Fruit fly (Drosophila melanogaster) whole organism, embryonic: Measurements from ENCODE around the gene CG14227.

Experiments used
- CG10274 ChIP-seq: fragments of 200-800 bp; sonication (Bioruptor generic); optimal IDR thresholded peaks from 3 replicates; lab custom pipeline; 2017; ENCODE audit warnings: missing biosample characterization, mild to moderate bottlenecking, missing genetic modification characterization
- CG10321 ChIP-seq: fragments of 200-800 bp; sonication (Bioruptor generic); IDR thresholded peaks from 2 replicates; pipeline ENCODE4 v1.3.6; 2022; ENCODE audit warnings: missing biosample characterization, missing genetic modification characterization
- CG12071 ChIP-seq: fragments of 200-800 bp; sonication (Bioruptor generic); optimal IDR thresholded peaks from 3 replicates; lab custom pipeline; 2018; ENCODE audit warnings: missing biosample characterization, mild to moderate bottlenecking, missing genetic modification characterization
- CG12219 ChIP-seq: fragments of 200-800 bp; sonication (Bioruptor generic); optimal IDR thresholded peaks from 3 replicates; lab custom pipeline; 2018; ENCODE audit warnings: missing biosample characterization, mild to moderate bottlenecking, missing genetic modification characterization
- CG15269 ChIP-seq: fragments of 200-800 bp; sonication (Bioruptor generic); optimal IDR thresholded peaks from 2 replicates; lab custom pipeline; 2018; ENCODE audit warnings: missing biosample characterization, mild to moderate bottlenecking, missing genetic modification characterization, moderate library complexity
- CG1603 ChIP-seq: fragments of 200-800 bp; sonication (Bioruptor generic); optimal IDR thresholded peaks from 2 replicates; lab custom pipeline; 2019; ENCODE audit warnings: missing biosample characterization, mild to moderate bottlenecking, missing genetic modification characterization, moderate library complexity
- CG16779 ChIP-seq: fragments of 200-800 bp; sonication (Bioruptor generic); IDR thresholded peaks from 2 replicates; pipeline ENCODE4 v1.3.6; 2022; ENCODE audit warnings: missing biosample characterization, missing genetic modification characterization
- CG17612 ChIP-seq: fragments of 200-800 bp; sonication (Bioruptor generic); IDR thresholded peaks from 2 replicates; pipeline ENCODE4 v1.3.6; 2022; ENCODE audit warnings: missing biosample characterization, missing genetic modification characterization
- CG17829 ChIP-seq: fragments of 200-800 bp; optimal IDR thresholded peaks from 2 replicates; lab custom pipeline; 2019; ENCODE audit warnings: missing biosample characterization, mild to moderate bottlenecking, missing genetic modification characterization, moderate library complexity
- CG2678 ChIP-seq: fragments of 200-800 bp; sonication (Bioruptor generic); optimal IDR thresholded peaks from 3 replicates; lab custom pipeline; 2019; ENCODE audit warnings: missing biosample characterization, mild to moderate bottlenecking, missing genetic modification characterization, moderate library complexity
- CG30020 ChIP-seq: fragments of 200-800 bp; optimal IDR thresholded peaks from 2 replicates; lab custom pipeline; 2019; ENCODE audit warnings: missing biosample characterization, mild to moderate bottlenecking, missing genetic modification characterization, moderate library complexity
- CG3407 ChIP-seq: fragments of 200-800 bp; sonication (Bioruptor generic); optimal IDR thresholded peaks from 2 replicates; lab custom pipeline; 2018; ENCODE audit warnings: missing biosample characterization, mild to moderate bottlenecking, missing genetic modification characterization
- CG42726 ChIP-seq: fragments of 200-800 bp; sonication (Bioruptor generic); IDR thresholded peaks from 2 replicates; pipeline ENCODE4 v1.3.6; 2022; ENCODE audit warnings: missing biosample characterization, missing genetic modification characterization; ENCODE audit not compliant: partially characterized antibody
- CG43689 ChIP-seq: fragments of 200-800 bp; sonication (Bioruptor generic); IDR thresholded peaks from 2 replicates; pipeline ENCODE4 v1.3.6; 2022; ENCODE audit warnings: missing biosample characterization, missing genetic modification characterization
- CG4404 ChIP-seq: fragments of 200-800 bp; sonication (Bioruptor generic); IDR thresholded peaks from 2 replicates; pipeline ENCODE4 v1.3.6; 2022; ENCODE audit warnings: missing biosample characterization, missing genetic modification characterization
- CG5245 ChIP-seq: fragments of 200-800 bp; sonication (Bioruptor generic); optimal IDR thresholded peaks from 3 replicates; lab custom pipeline; 2016; ENCODE audit warnings: missing biosample characterization, missing genetic modification characterization
- CG7357 ChIP-seq: fragments of 200-800 bp; sonication (Bioruptor generic); IDR thresholded peaks from 3 replicates; pipeline ENCODE4 v1.3.6; 2022; ENCODE audit warnings: missing biosample characterization, missing genetic modification characterization
- CG8290 ChIP-seq, 3 experiments: fragments of 200-800 bp; sonication (Bioruptor generic); optimal IDR thresholded peaks; 2 replicates each; lab custom pipeline; 2016 to 2019; ENCODE audit warnings: missing biosample characterization in 3 of 3, missing genetic modification characterization in 3 of 3, mild to moderate bottlenecking in 2 of 3, moderate library complexity in 1 of 3
- Chrac-16 ChIP-seq: fragments of 200-800 bp; sonication (Bioruptor generic); optimal IDR thresholded peaks from 3 replicates; lab custom pipeline; 2016; ENCODE audit warnings: missing biosample characterization, missing genetic modification characterization
- CrebB ChIP-seq: fragments of 200-800 bp; sonication (Bioruptor generic); optimal IDR thresholded peaks from 3 replicates; lab custom pipeline; 2018; ENCODE audit warnings: missing biosample characterization, mild to moderate bottlenecking, missing genetic modification characterization
- D ChIP-seq, 2 experiments: fragments of 200-800 bp in 1 of 2; fragments of >200 bp in 1 of 2; sonication (Bioruptor generic) in 1 of 2; optimal IDR thresholded peaks; 2 replicates in 1 of 2; 3 replicates in 1 of 2; lab custom pipeline; 2017; ENCODE audit warnings: mild to moderate bottlenecking in 1 of 2, missing biosample characterization in 1 of 2, missing genetic modification characterization in 1 of 2, missing genetic modification reagents in 1 of 2
- ERR ChIP-seq: fragments of 200-800 bp; sonication (Bioruptor generic); optimal IDR thresholded peaks from 2 replicates; lab custom pipeline; 2016; ENCODE audit warnings: missing biosample characterization, missing genetic modification characterization
- Ets65A ChIP-seq: fragments of 200-800 bp; sonication (Bioruptor generic); peaks from one replicate; lab custom pipeline; 2016; ENCODE audit warnings: missing biosample characterization, missing genetic modification characterization
- Fer3 ChIP-seq: fragments of 200-800 bp; sonication (Bioruptor generic); optimal IDR thresholded peaks from 2 replicates; lab custom pipeline; 2018; ENCODE audit warnings: missing biosample characterization, mild to moderate bottlenecking, missing genetic modification characterization, moderate library complexity
- HLH4C ChIP-seq: fragments of 200-800 bp; sonication (Bioruptor generic); IDR thresholded peaks from 3 replicates; pipeline ENCODE4 v1.3.6; 2022; ENCODE audit warnings: missing biosample characterization, missing genetic modification characterization; ENCODE audit not compliant: partially characterized antibody
- Hmx ChIP-seq: fragments of 200-800 bp; sonication (Bioruptor generic); optimal IDR thresholded peaks from 2 replicates; lab custom pipeline; 2016; ENCODE audit warnings: missing biosample characterization, missing genetic modification characterization
- Hr51 ChIP-seq, 2 experiments: fragments of 200-800 bp; sonication (Bioruptor generic); optimal IDR thresholded peaks; 2 replicates in 1 of 2; 3 replicates in 1 of 2; lab custom pipeline; 2016 to 2018; ENCODE audit warnings: missing biosample characterization in 2 of 2, missing genetic modification characterization in 2 of 2, mild to moderate bottlenecking in 1 of 2, moderate library complexity in 1 of 2
- Med ChIP-seq: fragments of 200-800 bp; sonication (Bioruptor generic); peaks from one replicate; lab custom pipeline; 2016; ENCODE audit warnings: missing biosample characterization, missing genetic modification characterization, mild to moderate bottlenecking, inconsistent platforms, moderate library complexity
- Mrtf ChIP-seq: fragments of 200-800 bp; sonication (Bioruptor generic); IDR thresholded peaks from 3 replicates; pipeline ENCODE4 v1.3.6; 2022; ENCODE audit warnings: missing biosample characterization, missing genetic modification characterization
- Sox102F ChIP-seq: fragments of 200-800 bp; sonication (Bioruptor generic); optimal IDR thresholded peaks from 2 replicates; lab custom pipeline; 2018; ENCODE audit warnings: missing biosample characterization, mild to moderate bottlenecking, missing genetic modification characterization, moderate library complexity
- br ChIP-seq: fragments of >200 bp; optimal IDR thresholded peaks from 2 replicates; lab custom pipeline; 2017
- cato ChIP-seq: fragments of 200-800 bp; sonication (Bioruptor generic); optimal IDR thresholded peaks from 2 replicates; lab custom pipeline; 2016; ENCODE audit warnings: missing biosample characterization, missing genetic modification characterization, borderline replicate concordance
- disco-r ChIP-seq: fragments of 200-800 bp; sonication (Bioruptor generic); optimal IDR thresholded peaks from 2 replicates; lab custom pipeline; 2016; ENCODE audit warnings: missing biosample characterization, missing genetic modification characterization
- dmrt11E ChIP-seq: fragments of 200-800 bp; sonication (Bioruptor generic); optimal IDR thresholded peaks from 3 replicates; lab custom pipeline; 2018; ENCODE audit warnings: missing biosample characterization, mild to moderate bottlenecking, missing genetic modification characterization, moderate library complexity
- esg ChIP-seq: fragments of 200-800 bp; sonication (Bioruptor generic); conservative IDR thresholded peaks from 2 replicates; pipeline ENCODE4 v1.3.6; 2022; ENCODE audit warnings: missing biosample characterization, missing genetic modification characterization
- gro ChIP-seq: fragments of 200-800 bp; sonication (Bioruptor generic); optimal IDR thresholded peaks from 2 replicates; lab custom pipeline; 2016; ENCODE audit warnings: missing biosample characterization, missing genetic modification characterization
- gsb-n ChIP-seq: fragments of 200-800 bp; sonication (Bioruptor generic); optimal IDR thresholded peaks from 3 replicates; lab custom pipeline; 2018; ENCODE audit warnings: missing biosample characterization, mild to moderate bottlenecking, missing genetic modification characterization
- org-1 ChIP-seq: fragments of 200-800 bp; sonication (Bioruptor generic); optimal IDR thresholded peaks from 2 replicates; lab custom pipeline; 2017; ENCODE audit warnings: missing biosample characterization, missing genetic modification characterization
- pzg ChIP-seq: fragments of 200-800 bp; sonication (Bioruptor generic); optimal IDR thresholded peaks from 3 replicates; lab custom pipeline; 2018; ENCODE audit warnings: missing biosample characterization, mild to moderate bottlenecking, missing genetic modification characterization, moderate library complexity
- seq ChIP-seq: fragments of 200-800 bp; sonication (Bioruptor generic); IDR thresholded peaks from 2 replicates; pipeline ENCODE4 v1.3.6; 2022; ENCODE audit warnings: missing biosample characterization, missing genetic modification characterization
- slp2 ChIP-seq: fragments of 200-800 bp; sonication (Bioruptor generic); optimal IDR thresholded peaks from 2 replicates; lab custom pipeline; 2016; ENCODE audit warnings: missing biosample characterization, missing genetic modification characterization
- stwl ChIP-seq: fragments of 200-800 bp; sonication (Bioruptor generic); optimal IDR thresholded peaks from 3 replicates; lab custom pipeline; 2018; ENCODE audit warnings: missing biosample characterization, mild to moderate bottlenecking, missing genetic modification characterization, moderate library complexity
- twi ChIP-seq: fragments of 200-800 bp; optimal IDR thresholded peaks from 2 replicates; lab custom pipeline; 2019; ENCODE audit warnings: missing biosample characterization, mild to moderate bottlenecking, missing genetic modification characterization, moderate library complexity
- unpg ChIP-seq: fragments of 200-800 bp; sonication (Bioruptor generic); optimal IDR thresholded peaks from 3 replicates; lab custom pipeline; 2018; ENCODE audit warnings: missing biosample characterization, mild to moderate bottlenecking, missing genetic modification characterization, moderate library complexity
- zfh2 ChIP-seq: fragments of 200-800 bp; sonication (Bioruptor generic); optimal IDR thresholded peaks from 2 replicates; lab custom pipeline; 2016; ENCODE audit warnings: missing biosample characterization, missing genetic modification characterization

The CG14227 gene

dm6 chrX:19688848-19689247 is at the start of gene CG14227:
CG14227 (minus strand) TSS chrX:19688948.
- no peak for TF ChIP-seq br (lab: Kevin White, UChicago)
- TF ChIP-seq Ets65A (GFP tag; lab: Kevin White, UChicago), result peak; percentile 83

DNA sequence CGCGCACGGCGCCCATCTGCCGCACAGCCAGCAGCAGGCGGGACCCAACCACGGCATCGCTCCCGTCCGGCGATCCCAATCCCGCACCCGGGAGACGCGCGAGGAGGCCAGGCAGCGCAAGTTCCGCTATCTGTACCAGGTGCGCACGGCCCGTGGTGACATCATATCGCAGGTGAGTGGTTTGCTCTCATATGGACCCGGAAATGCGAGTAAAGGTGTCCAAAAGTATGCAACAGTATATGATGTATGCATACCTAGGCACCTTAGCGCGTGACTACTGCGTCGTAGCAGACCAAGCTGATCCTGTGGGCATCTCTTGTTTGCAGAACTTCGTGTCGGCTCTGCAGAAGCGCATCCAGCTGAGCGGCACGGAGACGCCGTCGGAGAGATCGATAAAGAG is 49.1 kb upstream of the CG14227 start:
- TF ChIP-seq CG17612 (peak; percentile 71; the same call in 1 of the 2 replicates), gsb-n (tag; lab: Kevin White, UChicago) (no peak), Med (GFP tag; lab: Kevin White, UChicago) (peak; percentile 3), CG42726 (GFP tag; lab: Robert Waterston, UW) (no peak), CG16779 (0 out of 2 replicates have a peak, but pooled peaks have one; percentile 28), CG8290 (GFP tag; optimal IDR thresholded peaks at IDR 0.05; lab: Kevin White, UChicago) (peak; percentile 1), CG8290 (tag; optimal IDR thresholded peaks at IDR 0.05; lab: Kevin White, UChicago) (peak in 1 of 2 experiments; percentile 72)
- TF ChIP-seq, all 482 proteins: peak for 4

- no peak for TF ChIP-seq CG4404
- TF ChIP-seq CG1603 (tag; lab: Kevin White, UChicago), result no peak
- peak; percentile 12 for TF ChIP-seq pzg
- TF ChIP-seq Med (GFP tag; lab: Kevin White, UChicago), result peak; percentile 9
- TF ChIP-seq seq, result peak; percentile 45; the same call in 1 of the 2 replicates
- TF ChIP-seq CG10321 (GFP tag; lab: Robert Waterston, UW), result peak; percentile 59; the same call in 1 of the 2 replicates
- no peak for TF ChIP-seq CG43689
- TF ChIP-seq, all 482 proteins: peak for 4
Observed at dm6 chrX:19735270-19735669, 46.5 kb upstream of the CG14227 start, which contains the start of gene CG14234. CG14234 (plus strand) TSS chrX:19735570.

dm6 chrX:19730844-19731243 is 42.1 kb upstream of the CG14227 start, which contains the start of gene AP-1-2beta:
AP-1-2beta (plus strand) TSS chrX:19731004.
- TF ChIP-seq br (lab: Kevin White, UChicago) (no peak), Fer3 (tag; lab: Kevin White, UChicago) (no peak), cato (GFP tag; lab: Kevin White, UChicago) (no peak), CG30020 (tag; lab: Kevin White, UChicago) (peak; percentile 28), HLH4C (GFP tag; lab: Robert Waterston, UW) (peak; percentile 71), CG12219 (GFP tag; lab: Kevin White, UChicago) (no peak), CG17829 (tag; lab: Kevin White, UChicago) (no peak), disco-r (GFP tag; lab: Kevin White, UChicago) (no peak), CG5245 (GFP tag; lab: Kevin White, UChicago) (no peak), Hr51 (GFP tag; optimal IDR thresholded peaks at IDR 0.05; lab: Kevin White, UChicago) (no peak), CG12071 (GFP tag; lab: Kevin White, UChicago) (no peak), esg (GFP tag; lab: Robert Waterston, UW) (no peak), CG15269 (tag; lab: Kevin White, UChicago) (no peak), unpg (no peak), Chrac-16 (GFP tag; lab: Kevin White, UChicago) (no peak), dmrt11E (tag; lab: Kevin White, UChicago) (no peak), org-1 (GFP tag; lab: Kevin White, UChicago) (no peak), gro (GFP tag; lab: Kevin White, UChicago) (no peak), Mrtf (GFP tag; lab: Robert Waterston, UW) (no peak), CrebB (tag; lab: Kevin White, UChicago) (no peak), CG7357 (no peak), zfh2 (GFP tag; lab: Kevin White, UChicago) (no peak), stwl (tag; lab: Kevin White, UChicago) (peak; percentile 75), CG2678 (tag; lab: Kevin White, UChicago) (no peak), CG3407 (GFP tag; lab: Kevin White, UChicago) (no peak), ERR (GFP tag; lab: Kevin White, UChicago) (no peak), Hmx (no peak), slp2 (GFP tag; lab: Kevin White, UChicago) (no peak), Sox102F (no peak), twi (tag; lab: Kevin White, UChicago) (no peak), CG10274 (GFP tag; lab: Kevin White, UChicago) (no peak), D (optimal IDR thresholded peaks at IDR 0.05; lab: Kevin White, UChicago) (no peak), D (GFP tag; optimal IDR thresholded peaks at IDR 0.05; lab: Kevin White, UChicago) (no peak)
